Worm (Caenorhabditis elegans): ENCODE results near the gene F55C9.14.
"Not testable (repeated sequence)": the region's sequence is repeated elsewhere in the genome, so short reads cannot be mapped to it uniquely, and the experiment has no call there.

Gene F55C9.14

ce11 chrV:19312975-19313374, 13.6 kb downstream of the F55C9.14 start, which contains the start of gene fbxb-64:
fbxb-64 (plus strand) TSS chrV:19313275.
- TF ChIP-seq nhr-12 (tag; optimal IDR thresholded peaks at IDR 0.05) = no peak

- not testable (repeated sequence) for TF ChIP-seq elt-3, sptf-1, nhr-2 (tag; optimal IDR thresholded peaks at IDR 0.05)
Observed at ce11 chrV:19317058-19317457, 17.7 kb downstream of the F55C9.14 start, which contains the start of gene srh-208. srh-208 (plus strand) TSS chrV:19317358.

ce11 chrV:19319460-19319995, 20.2 kb downstream of the F55C9.14 start, which contains the start of gene C43D7.7:
C43D7.7 (minus strand) TSS chrV:19319510.
- TF ChIP-seq sptf-1 (tag; optimal IDR thresholded peaks at IDR 0.05) = no peak
- no peak for TF ChIP-seq nhr-12 (tag; optimal IDR thresholded peaks at IDR 0.05)
- TF ChIP-seq lin-32 (GFP tag; optimal IDR thresholded peaks at IDR 0.05) = no peak
- TF ChIP-seq cnd-1 (tag; optimal IDR thresholded peaks at IDR 0.05) = no peak
- TF ChIP-seq unc-39 (tag; optimal IDR thresholded peaks at IDR 0.05) = no peak
- no peak for TF ChIP-seq nhr-28 (tag; optimal IDR thresholded peaks at IDR 0.05)
- no peak for TF ChIP-seq nhr-76 (tag; optimal IDR thresholded peaks at IDR 0.05)
- no peak for TF ChIP-seq nhr-2 (tag; optimal IDR thresholded peaks at IDR 0.05)

- no peak for TF ChIP-seq mep-1 (tag; optimal IDR thresholded peaks at IDR 0.05)
- TF ChIP-seq elt-1 (tag; optimal IDR thresholded peaks at IDR 0.05; ENCODE audit: borderline replicate concordance, insufficient read depth) = no peak
- no peak for TF ChIP-seq lin-32 (GFP tag; optimal IDR thresholded peaks at IDR 0.05)
- TF ChIP-seq ceh-43 (GFP tag; optimal IDR thresholded peaks at IDR 0.05) = no peak
- no peak for TF ChIP-seq snpc-4 (tag; optimal IDR thresholded peaks at IDR 0.05)
- TF ChIP-seq ham-2 (GFP tag; optimal IDR thresholded peaks at IDR 0.05) = no peak
- no peak for TF ChIP-seq ces-1 (GFP tag; optimal IDR thresholded peaks at IDR 0.05)
- TF ChIP-seq drap-1 (GFP tag; optimal IDR thresholded peaks at IDR 0.05) = no peak
- TF ChIP-seq bed-3 (GFP tag; optimal IDR thresholded peaks at IDR 0.05) = no peak
- TF ChIP-seq mab-5 (tag; optimal IDR thresholded peaks at IDR 0.05) = no peak
- no peak for TF ChIP-seq nhr-12 (tag; optimal IDR thresholded peaks at IDR 0.05)
- TF ChIP-seq tbx-8 (GFP tag; optimal IDR thresholded peaks at IDR 0.05) = no peak
Observed at ce11 chrV:19320385-19320784, 21.0 kb downstream of the F55C9.14 start, which contains the start of gene sdz-6. sdz-6 (plus strand) TSS chrV:19320613.

- TF ChIP-seq bed-3 (GFP tag; optimal IDR thresholded peaks at IDR 0.05) (no peak), lin-32 (GFP tag; optimal IDR thresholded peaks at IDR 0.05) (no peak), ztf-11 (tag; optimal IDR thresholded peaks at IDR 0.05) (no peak), ces-1 (GFP tag; optimal IDR thresholded peaks at IDR 0.05) (no peak), unc-120 (tag; optimal IDR thresholded peaks at IDR 0.05; ENCODE audit: poor library complexity, severe bottlenecking) (no peak), ham-2 (GFP tag; optimal IDR thresholded peaks at IDR 0.05) (no peak)
Observed at ce11 chrV:19322387-19322786, 23.0 kb downstream of the F55C9.14 start, which contains the start of gene C43D7.4. C43D7.4 (minus strand) TSS chrV:19322487.

- TF ChIP-seq mab-5 (tag; optimal IDR thresholded peaks at IDR 0.05) (no peak), snpc-4 (tag; optimal IDR thresholded peaks at IDR 0.05) (no peak), hlh-1 (tag; optimal IDR thresholded peaks at IDR 0.05) (no peak)
Observed at ce11 chrV:19325436-19325835, 26.1 kb downstream of the F55C9.14 start.

ce11 chrV:19329263-19329662, 29.9 kb downstream of the F55C9.14 start, which contains the start of gene fbxb-65:
fbxb-65 (plus strand) TSS chrV:19329563.
- TF ChIP-seq nhr-28 (tag; optimal IDR thresholded peaks at IDR 0.05) (no peak), nhr-2 (tag; optimal IDR thresholded peaks at IDR 0.05) (no peak), unc-39 (tag; optimal IDR thresholded peaks at IDR 0.05) (no peak), mls-2 (tag; optimal IDR thresholded peaks at IDR 0.05) (no peak), cnd-1 (tag; optimal IDR thresholded peaks at IDR 0.05) (no peak), ceh-39 (tag; optimal IDR thresholded peaks at IDR 0.05) (no peak), mep-1 (tag; optimal IDR thresholded peaks at IDR 0.05) (no peak), lin-32 (GFP tag; optimal IDR thresholded peaks at IDR 0.05) (no peak), mab-5 (tag; optimal IDR thresholded peaks at IDR 0.05) (no peak), elt-1 (tag; optimal IDR thresholded peaks at IDR 0.05; ENCODE audit: borderline replicate concordance, insufficient read depth) (no peak), M03D4.4 (tag; optimal IDR thresholded peaks at IDR 0.05) (no peak), nhr-12 (tag; optimal IDR thresholded peaks at IDR 0.05) (no peak), drap-1 (GFP tag; optimal IDR thresholded peaks at IDR 0.05) (no peak), flh-1 (GFP tag; optimal IDR thresholded peaks at IDR 0.05) (no peak), ceh-43 (GFP tag; optimal IDR thresholded peaks at IDR 0.05) (no peak), snpc-4 (tag; optimal IDR thresholded peaks at IDR 0.05) (no peak), tbx-8 (GFP tag; optimal IDR thresholded peaks at IDR 0.05) (no peak), sem-2 (GFP tag; optimal IDR thresholded peaks at IDR 0.05) (no peak)

Data from whole organism, mixed stage, embryonic.